Worm (Caenorhabditis elegans) whole organism, mixed stage, embryonic: ENCODE data around the gene his-24.
A peak's percentile ranks its signal among the peaks of the same experiment; 100 is the strongest.

Source experiments
- M03D4.4 ChIP-seq: sonication (generic microtip); optimal IDR thresholded peaks from 2 replicates; lab custom pipeline; 2017; ENCODE audit warnings: mild to moderate bottlenecking, missing genetic modification characterization, missing compliant biosample characterization
- bed-3 ChIP-seq: fragments of 200-800 bp; sonication (Bioruptor generic); optimal IDR thresholded peaks from 3 replicates; lab custom pipeline; 2018; ENCODE audit warnings: mild to moderate bottlenecking, missing genetic modification characterization, moderate library complexity, missing compliant biosample characterization
- blmp-1 ChIP-seq: fragments of 150-350 bp; optimal IDR thresholded peaks from 2 replicates; lab custom pipeline; 2014; ENCODE audit warnings: missing biosample characterization, missing genetic modification characterization
- ceh-39 ChIP-seq: fragments of 150-350 bp; optimal IDR thresholded peaks from 2 replicates; lab custom pipeline; 2014; ENCODE audit warnings: missing biosample characterization, missing genetic modification characterization
- ceh-43 ChIP-seq: fragments of 200-800 bp; sonication (Bioruptor generic); optimal IDR thresholded peaks from 2 replicates; lab custom pipeline; 2018; ENCODE audit warnings: mild to moderate bottlenecking, missing genetic modification characterization, moderate library complexity, missing compliant biosample characterization
- ces-1 ChIP-seq: fragments of 150-350 bp; optimal IDR thresholded peaks from 2 replicates; lab custom pipeline; 2014; ENCODE audit warnings: missing biosample characterization, missing genetic modification reagents, missing genetic modification characterization
- cnd-1 ChIP-seq: fragments of 200-800 bp; sonication (Bioruptor generic); optimal IDR thresholded peaks from 2 replicates; lab custom pipeline; 2018; ENCODE audit warnings: mild to moderate bottlenecking, missing genetic modification characterization, missing compliant biosample characterization
- drap-1 ChIP-seq: fragments of 200-800 bp; sonication (Bioruptor generic); optimal IDR thresholded peaks from 3 replicates; lab custom pipeline; 2018; ENCODE audit warnings: mild to moderate bottlenecking, missing genetic modification characterization, missing compliant biosample characterization
- elt-3 ChIP-seq: fragments of 150-350 bp; optimal IDR thresholded peaks from 2 replicates; lab custom pipeline; 2014; ENCODE audit warnings: missing biosample characterization, missing genetic modification characterization
- flh-1 ChIP-seq: fragments of 200-800 bp; sonication (Bioruptor generic); optimal IDR thresholded peaks from 2 replicates; lab custom pipeline; 2018; ENCODE audit warnings: mild to moderate bottlenecking, missing genetic modification characterization, moderate library complexity, missing compliant biosample characterization
- ham-2 ChIP-seq: fragments of 200-800 bp; sonication (Bioruptor generic); optimal IDR thresholded peaks from 2 replicates; lab custom pipeline; 2018; ENCODE audit warnings: mild to moderate bottlenecking, missing genetic modification characterization, missing compliant biosample characterization
- hlh-1 ChIP-seq: fragments of 150-350 bp; optimal IDR thresholded peaks from 2 replicates; lab custom pipeline; 2014; ENCODE audit warnings: missing biosample characterization, missing genetic modification reagents, missing genetic modification characterization
- lin-13 ChIP-seq: fragments of 150-350 bp; optimal IDR thresholded peaks from 2 replicates; lab custom pipeline; 2014; ENCODE audit warnings: missing biosample characterization, missing genetic modification characterization
- lin-32 ChIP-seq: fragments of 200-800 bp; sonication (Bioruptor generic); optimal IDR thresholded peaks from 2 replicates; lab custom pipeline; 2018; ENCODE audit warnings: mild to moderate bottlenecking, missing genetic modification characterization, missing compliant biosample characterization
- mab-5 ChIP-seq: fragments of 150-350 bp; optimal IDR thresholded peaks from 2 replicates; lab custom pipeline; 2014; ENCODE audit warnings: missing biosample characterization, missing genetic modification characterization
- mep-1 ChIP-seq: fragments of 150-350 bp; optimal IDR thresholded peaks from 2 replicates; lab custom pipeline; 2017; ENCODE audit warnings: missing biosample characterization, missing genetic modification reagents, missing genetic modification characterization, inconsistent platforms
- mls-2 ChIP-seq: sonication (generic microtip); optimal IDR thresholded peaks from 2 replicates; lab custom pipeline; 2016; ENCODE audit warnings: mild to moderate bottlenecking, missing genetic modification characterization, moderate library complexity, missing compliant biosample characterization
- nhr-12 ChIP-seq: fragments of 150-350 bp; optimal IDR thresholded peaks from 2 replicates; lab custom pipeline; 2014; ENCODE audit warnings: missing biosample characterization, missing genetic modification characterization
- nhr-2 ChIP-seq: fragments of 150-350 bp; optimal IDR thresholded peaks from 2 replicates; lab custom pipeline; 2014; ENCODE audit warnings: missing biosample characterization, missing genetic modification characterization
- nhr-237 ChIP-seq: fragments of 150-350 bp; optimal IDR thresholded peaks from 2 replicates; lab custom pipeline; 2014; ENCODE audit warnings: missing biosample characterization, missing genetic modification characterization
- nhr-28 ChIP-seq: fragments of 150-350 bp; optimal IDR thresholded peaks from 2 replicates; lab custom pipeline; 2014; ENCODE audit warnings: missing biosample characterization, missing genetic modification characterization
- pha-4 ChIP-seq: fragments of 150-350 bp; optimal IDR thresholded peaks from 2 replicates; lab custom pipeline; 2018; ENCODE audit warnings: missing biosample characterization, missing genetic modification reagents, missing genetic modification characterization
- sem-2 ChIP-seq: fragments of 200-800 bp; sonication (Bioruptor generic); optimal IDR thresholded peaks from 2 replicates; lab custom pipeline; 2018; ENCODE audit warnings: mild to moderate bottlenecking, missing genetic modification characterization, missing compliant biosample characterization
- snpc-4 ChIP-seq: fragments of 150-350 bp; optimal IDR thresholded peaks from 2 replicates; lab custom pipeline; 2014; ENCODE audit warnings: missing biosample characterization, missing genetic modification characterization
- sptf-1 ChIP-seq: sonication (generic microtip); optimal IDR thresholded peaks from 2 replicates; lab custom pipeline; 2017; ENCODE audit warnings: mild to moderate bottlenecking, missing genetic modification characterization, moderate library complexity, missing compliant biosample characterization
- tbx-8 ChIP-seq: fragments of 200-800 bp; sonication (Bioruptor generic); optimal IDR thresholded peaks from 2 replicates; lab custom pipeline; 2018; ENCODE audit warnings: mild to moderate bottlenecking, missing genetic modification characterization, moderate library complexity, missing compliant biosample characterization
- unc-120 ChIP-seq: sonication (generic microtip); optimal IDR thresholded peaks from 2 replicates; lab custom pipeline; 2017; ENCODE audit warnings: missing genetic modification characterization, missing compliant biosample characterization; ENCODE audit not compliant: poor library complexity, severe bottlenecking
- unc-39 ChIP-seq: fragments of 150-350 bp; optimal IDR thresholded peaks from 2 replicates; lab custom pipeline; 2014; ENCODE audit warnings: missing biosample characterization, missing genetic modification characterization
- unc-62 ChIP-seq: fragments of 150-350 bp; optimal IDR thresholded peaks from 2 replicates; lab custom pipeline; 2014; ENCODE audit warnings: missing biosample characterization, missing genetic modification reagents, missing genetic modification characterization
- zip-8 ChIP-seq: fragments of 150-350 bp; optimal IDR thresholded peaks from 2 replicates; lab custom pipeline; 2014; ENCODE audit warnings: missing biosample characterization, missing genetic modification characterization

his-24 gene

ce11 chrX:14510358-14510757, 20.5 kb downstream of the his-24 start:
- TF ChIP-seq zip-8 (tag; lab: Kevin White, UChicago) = no peak
- TF ChIP-seq bed-3 (GFP tag; lab: Kevin White, UChicago) = no peak
- TF ChIP-seq mep-1 (tag; lab: Kevin White, UChicago) = no peak
- TF ChIP-seq unc-39 (tag; lab: Kevin White, UChicago) = no peak
- no peak for TF ChIP-seq elt-3 (tag; lab: Kevin White, UChicago)
- TF ChIP-seq ham-2 (GFP tag; lab: Kevin White, UChicago) = no peak
- no peak for TF ChIP-seq lin-32
- TF ChIP-seq, all 35 proteins: peak for 0

DNA sequence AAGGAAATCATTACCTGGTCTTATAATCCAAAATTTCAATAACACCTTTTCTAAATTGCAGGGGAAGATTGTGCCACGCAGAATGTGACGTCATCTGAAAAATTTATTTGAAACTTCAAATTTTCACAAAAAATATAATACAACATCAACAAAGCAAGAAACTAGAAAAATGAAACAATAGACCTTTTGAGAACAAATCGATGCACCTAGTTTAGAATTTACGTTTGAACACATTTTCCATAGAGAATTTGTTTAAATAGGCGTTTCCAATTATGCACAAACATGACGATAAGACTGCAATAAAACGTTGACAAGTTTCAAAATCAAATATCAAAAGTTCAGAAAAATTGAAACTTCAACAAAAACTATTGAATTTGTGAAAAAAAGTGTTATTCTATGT, 22.9 kb downstream of the his-24 start, which contains the start of gene fbxa-141:
Gene fbxa-141 (minus strand): TSS at position 101 of the 400 bp plus-strand sequence.
- no peak for TF ChIP-seq hlh-1 (tag; lab: Kevin White, UChicago)
- no peak for TF ChIP-seq M03D4.4 (tag; lab: Kevin White, UChicago)
- no peak for TF ChIP-seq nhr-28
- no peak for TF ChIP-seq unc-39 (tag; lab: Kevin White, UChicago)
- TF ChIP-seq elt-3 (tag; lab: Kevin White, UChicago) = no peak
- TF ChIP-seq blmp-1 = no peak
- no peak for TF ChIP-seq ceh-39
- no peak for TF ChIP-seq mab-5 (tag; lab: Kevin White, UChicago)
- no peak for TF ChIP-seq ham-2 (GFP tag; lab: Kevin White, UChicago)
- TF ChIP-seq nhr-237 (tag; lab: Kevin White, UChicago) = no peak
- TF ChIP-seq ceh-43 (GFP tag; lab: Kevin White, UChicago) = no peak
- no peak for TF ChIP-seq zip-8 (tag; lab: Kevin White, UChicago)
- no peak for TF ChIP-seq unc-120
- TF ChIP-seq nhr-12 = no peak
- TF ChIP-seq unc-62 (GFP tag; lab: Kevin White, UChicago) = no peak
- TF ChIP-seq nhr-2 (tag; lab: Kevin White, UChicago) = no peak

- TF ChIP-seq mep-1 (tag; lab: Kevin White, UChicago) (peak; percentile 8), lin-32 (no peak), ceh-39 (no peak), flh-1 (no peak), bed-3 (GFP tag; lab: Kevin White, UChicago) (no peak), nhr-28 (no peak), ces-1 (GFP tag; lab: Kevin White, UChicago) (peak; percentile 93), sptf-1 (tag; lab: Kevin White, UChicago) (no peak), unc-120 (peak; percentile 4), snpc-4 (tag; lab: Kevin White, UChicago) (no peak)
These were observed 23.6 kb downstream of the his-24 start for ce11 chrX:14513462-14513861.

- no peak for TF ChIP-seq flh-1
These were observed 25.1 kb downstream of the his-24 start, which contains the start of gene gcsh-1 for ce11 chrX:14515028-14515427. gcsh-1 (minus strand) TSS chrX:14515073.

ce11 chrX:14516560-14516959, 26.7 kb downstream of the his-24 start, which contains the start of gene D1025.10:
D1025.10 (plus strand) TSS chrX:14516860.
- TF ChIP-seq M03D4.4 (tag; lab: Kevin White, UChicago) (no peak), sptf-1 (tag; lab: Kevin White, UChicago) (no peak)

DNA sequence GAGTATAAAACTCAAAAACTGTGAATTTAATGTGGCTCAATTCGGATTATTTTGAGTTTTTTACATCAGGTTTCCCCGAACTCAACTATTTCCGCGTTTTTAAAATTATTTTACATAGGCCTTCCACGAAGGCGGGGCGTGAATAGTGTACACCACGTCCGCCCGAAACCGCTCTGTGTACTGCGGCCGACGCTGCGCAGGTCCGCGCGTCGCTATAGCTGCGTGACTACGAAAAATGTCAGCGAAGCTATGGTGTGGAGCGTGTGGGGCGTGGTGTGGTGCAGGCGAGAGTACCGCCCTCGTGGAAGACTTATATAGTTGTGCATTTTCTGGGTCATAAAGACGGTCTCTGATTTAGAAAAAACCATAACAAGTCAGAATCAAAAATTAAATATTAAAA, 27.9 kb downstream of the his-24 start:
- TF ChIP-seq hlh-1 (tag; lab: Kevin White, UChicago) (no peak), mab-5 (tag; lab: Kevin White, UChicago) (no peak), lin-13 (tag; lab: Kevin White, UChicago) (no peak), lin-32 (no peak), nhr-28 (no peak), sptf-1 (tag; lab: Kevin White, UChicago) (no peak), unc-39 (tag; lab: Kevin White, UChicago) (no peak), drap-1 (GFP tag; lab: Kevin White, UChicago) (no peak), ces-1 (GFP tag; lab: Kevin White, UChicago) (no peak), mls-2 (tag; lab: Kevin White, UChicago) (no peak), sem-2 (GFP tag; lab: Kevin White, UChicago) (no peak), tbx-8 (GFP tag; lab: Kevin White, UChicago) (no peak), unc-120 (no peak), pha-4 (tag; lab: Kevin White, UChicago) (no peak), ceh-39 (no peak), cnd-1 (tag; lab: Kevin White, UChicago) (no peak)
